Worm (Caenorhabditis elegans) whole organism, L1 larva: ENCODE data around the gene T22C8.6.

ENCODE experiments used
- C34B4.2 ChIP-seq: sonication (generic microtip); optimal IDR thresholded peaks from 2 replicates; lab custom pipeline; 2017; ENCODE audit warnings: mild to moderate bottlenecking, missing genetic modification characterization, missing compliant biosample characterization
- F16B12.6 ChIP-seq: fragments of 150-350 bp; optimal IDR thresholded peaks from 2 replicates; lab custom pipeline; 2014; ENCODE audit warnings: missing biosample characterization, missing genetic modification characterization
- ama-1 ChIP-seq: fragments of 150-350 bp; optimal IDR thresholded peaks from 2 replicates; lab custom pipeline; 2014
- blmp-1 ChIP-seq: fragments of 150-350 bp; optimal IDR thresholded peaks from 2 replicates; lab custom pipeline; 2014; ENCODE audit warnings: missing biosample characterization, missing genetic modification characterization
- ceh-8 ChIP-seq: fragments of 200-800 bp; sonication (Bioruptor generic); optimal IDR thresholded peaks from 2 replicates; lab custom pipeline; 2018; ENCODE audit warnings: mild to moderate bottlenecking, missing genetic modification characterization, moderate library complexity, missing compliant biosample characterization
- ceh-90 ChIP-seq: sonication (generic microtip); optimal IDR thresholded peaks from 2 replicates; lab custom pipeline; 2016; ENCODE audit warnings: missing genetic modification characterization, missing compliant biosample characterization
- dpl-1 ChIP-seq, 3 experiments: fragments of 150-350 bp in 2 of 3; sonication (generic microtip) in 1 of 3; optimal IDR thresholded peaks; 2 replicates each; lab custom pipeline; 2014 to 2017; ENCODE audit warnings: missing biosample characterization in 3 of 3, missing genetic modification characterization in 3 of 3, missing genetic modification reagents in 3 of 3
- dsc-1 ChIP-seq: sonication (generic microtip); optimal IDR thresholded peaks from 2 replicates; lab custom pipeline; 2016; ENCODE audit warnings: mild to moderate bottlenecking, missing genetic modification characterization, missing compliant biosample characterization
- efl-1 ChIP-seq, 4 experiments: fragments of 150-350 bp; optimal IDR thresholded peaks in 3 of 4; peaks in 1 of 4; 1 replicate in 1 of 4; 2 replicates in 3 of 4; lab custom pipeline; 2014; ENCODE audit warnings: missing biosample characterization in 2 of 4, missing genetic modification characterization in 2 of 4, missing genetic modification reagents in 2 of 4
- egl-27 ChIP-seq, 2 experiments: fragments of 150-350 bp in 1 of 2; sonication (generic microtip); optimal IDR thresholded peaks; 3 replicates each; lab custom pipeline; 2017 to 2018; ENCODE audit warnings: missing biosample characterization in 2 of 2, missing genetic modification characterization in 2 of 2, missing genetic modification reagents in 2 of 2
- elt-3 ChIP-seq, 6 experiments: fragments of 150-350 bp in 1 of 6; sonication (generic microtip); optimal IDR thresholded peaks; 2 replicates each; lab custom pipeline; 2017 to 2018; ENCODE audit warnings: missing biosample characterization in 6 of 6, missing genetic modification characterization in 6 of 6, inconsistent platforms in 1 of 6
- fkh-10 ChIP-seq: sonication (generic microtip); optimal IDR thresholded peaks from 2 replicates; lab custom pipeline; 2017; ENCODE audit warnings: missing biosample characterization, missing genetic modification reagents, missing genetic modification characterization
- fkh-4 ChIP-seq: sonication (generic microtip); optimal IDR thresholded peaks from 2 replicates; lab custom pipeline; 2016; ENCODE audit warnings: missing compliant biosample characterization, missing genetic modification characterization, borderline replicate concordance
- fkh-8 ChIP-seq: sonication (generic microtip); optimal IDR thresholded peaks from 2 replicates; lab custom pipeline; 2016; ENCODE audit warnings: mild to moderate bottlenecking, missing genetic modification characterization, missing compliant biosample characterization
- fos-1 ChIP-seq: fragments of 150-350 bp; optimal IDR thresholded peaks from 2 replicates; lab custom pipeline; 2014; ENCODE audit warnings: missing biosample characterization, missing genetic modification characterization
- grh-1 ChIP-seq: fragments of 200-800 bp; sonication (Bioruptor generic); IDR thresholded peaks from 2 replicates; pipeline ENCODE4 v1.3.6; 2022; ENCODE audit warnings: missing genetic modification reagents, missing genetic modification characterization, missing compliant biosample characterization
- hlh-4 ChIP-seq: sonication (generic microtip); optimal IDR thresholded peaks from 2 replicates; lab custom pipeline; 2016; ENCODE audit warnings: mild to moderate bottlenecking, missing genetic modification characterization, missing compliant biosample characterization
- irx-1 ChIP-seq: sonication (generic microtip); optimal IDR thresholded peaks from 2 replicates; lab custom pipeline; 2016; ENCODE audit warnings: missing genetic modification characterization, missing compliant biosample characterization
- isw-1 ChIP-seq: fragments of 200-800 bp; sonication (Bioruptor generic); IDR thresholded peaks from 2 replicates; pipeline ENCODE4 v1.3.6; 2022; ENCODE audit warnings: missing genetic modification characterization, missing compliant biosample characterization
- lin-15B ChIP-seq: fragments of 150-350 bp; sonication (generic microtip); optimal IDR thresholded peaks from 3 replicates; lab custom pipeline; 2014; ENCODE audit warnings: missing biosample characterization, missing genetic modification characterization
- lin-35 ChIP-seq, 2 experiments: fragments of 150-350 bp; optimal IDR thresholded peaks; 2 replicates each; lab custom pipeline; 2014; ENCODE audit warnings: missing biosample characterization in 2 of 2, missing genetic modification characterization in 2 of 2, missing genetic modification reagents in 2 of 2
- lsy-2 ChIP-seq, 2 experiments: fragments of 150-350 bp; optimal IDR thresholded peaks; 2 replicates each; lab custom pipeline; 2014; ENCODE audit warnings: missing biosample characterization in 2 of 2, missing genetic modification characterization in 2 of 2
- mdl-1 ChIP-seq, 2 experiments: fragments of 150-350 bp; optimal IDR thresholded peaks; 2 replicates each; lab custom pipeline; 2014 to 2017; ENCODE audit warnings: missing biosample characterization in 2 of 2, missing genetic modification characterization in 2 of 2, inconsistent platforms in 1 of 2
- nhr-19 ChIP-seq: fragments of 200-800 bp; sonication (Bioruptor generic); conservative IDR thresholded peaks from 2 replicates; pipeline ENCODE4 v1.3.6; 2022; ENCODE audit warnings: missing genetic modification characterization, missing compliant biosample characterization
- nhr-20 ChIP-seq: sonication (generic microtip); optimal IDR thresholded peaks from 2 replicates; lab custom pipeline; 2016; ENCODE audit warnings: mild to moderate bottlenecking, missing genetic modification characterization, missing compliant biosample characterization
- nhr-237 ChIP-seq: fragments of 150-350 bp; optimal IDR thresholded peaks from 2 replicates; lab custom pipeline; 2014; ENCODE audit warnings: missing biosample characterization, missing genetic modification characterization
- nhr-47 ChIP-seq: sonication (generic microtip); optimal IDR thresholded peaks from 2 replicates; lab custom pipeline; 2016; ENCODE audit warnings: mild to moderate bottlenecking, missing genetic modification characterization, moderate library complexity, missing compliant biosample characterization
- nhr-71 ChIP-seq: sonication (generic microtip); optimal IDR thresholded peaks from 2 replicates; lab custom pipeline; 2016; ENCODE audit warnings: mild to moderate bottlenecking, missing genetic modification characterization, moderate library complexity, missing compliant biosample characterization
- nhr-85 ChIP-seq: sonication (generic microtip); peaks from one replicate; lab custom pipeline; 2016; ENCODE audit warnings: missing genetic modification characterization, inconsistent platforms, missing compliant biosample characterization
- nhr-90 ChIP-seq: sonication (generic microtip); optimal IDR thresholded peaks from 2 replicates; lab custom pipeline; 2016; ENCODE audit warnings: mild to moderate bottlenecking, missing genetic modification characterization, missing compliant biosample characterization; ENCODE audit not compliant: poor library complexity
- pag-3 ChIP-seq: sonication (generic microtip); optimal IDR thresholded peaks from 2 replicates; lab custom pipeline; 2017; ENCODE audit warnings: missing genetic modification characterization, mild to moderate bottlenecking, missing compliant biosample characterization, antibody characterized with exemption, borderline replicate concordance; ENCODE audit not compliant: insufficient read depth
- rnt-1 ChIP-seq: sonication (generic microtip); optimal IDR thresholded peaks from 2 replicates; lab custom pipeline; 2016; ENCODE audit warnings: mild to moderate bottlenecking, missing genetic modification characterization, moderate library complexity, missing compliant biosample characterization
- snu-23 ChIP-seq: sonication (generic microtip); optimal IDR thresholded peaks from 2 replicates; lab custom pipeline; 2016; ENCODE audit warnings: missing genetic modification characterization, missing compliant biosample characterization
- sptf-1 ChIP-seq: fragments of 150-350 bp; optimal IDR thresholded peaks from 2 replicates; lab custom pipeline; 2014; ENCODE audit warnings: missing biosample characterization, missing genetic modification characterization
- swsn-7 ChIP-seq: sonication (generic microtip); optimal IDR thresholded peaks from 2 replicates; lab custom pipeline; 2016; ENCODE audit warnings: missing genetic modification characterization, missing compliant biosample characterization
- unc-62 ChIP-seq: fragments of 150-350 bp; optimal IDR thresholded peaks from 2 replicates; lab custom pipeline; 2014; ENCODE audit warnings: missing biosample characterization, missing genetic modification reagents, missing genetic modification characterization
- unc-98 ChIP-seq: fragments of 200-800 bp; sonication (Bioruptor generic); IDR thresholded peaks from 2 replicates; pipeline ENCODE4 v1.3.6; 2022; ENCODE audit warnings: missing genetic modification characterization, missing compliant biosample characterization
- vab-15 ChIP-seq: sonication (generic microtip); optimal IDR thresholded peaks from 2 replicates; lab custom pipeline; 2017; ENCODE audit warnings: missing genotype, mild to moderate bottlenecking, missing genetic modification characterization, missing compliant biosample characterization
- xbp-1 ChIP-seq: sonication (generic microtip); optimal IDR thresholded peaks from 2 replicates; lab custom pipeline; 2016; ENCODE audit warnings: missing genetic modification characterization, missing compliant biosample characterization
- ztf-11 ChIP-seq, 2 experiments: sonication (generic microtip); optimal IDR thresholded peaks; 2 replicates each; lab custom pipeline; 2016 to 2017; ENCODE audit warnings: missing genetic modification characterization in 2 of 2, missing biosample characterization in 1 of 2, missing compliant biosample characterization in 1 of 2
- ztf-4 ChIP-seq: fragments of 150-350 bp; optimal IDR thresholded peaks from 2 replicates; lab custom pipeline; 2014; ENCODE audit warnings: missing biosample characterization, missing genetic modification characterization

The T22C8.6 gene

ce11 chrII:8607662-8608061 is 22.4 kb downstream of the T22C8.6 start, which contains the start of gene F28C6.10:
Gene F28C6.10 (plus strand): TSS chrII:8607962.
- TF ChIP-seq fkh-10 (GFP tag; lab: Kevin White, UChicago), result no peak
- no peak for TF ChIP-seq snu-23
- no peak for TF ChIP-seq ceh-90
- no peak for TF ChIP-seq unc-98
- TF ChIP-seq fkh-4 (tag; lab: Kevin White, UChicago), result no peak
- no peak for TF ChIP-seq fos-1 (tag; lab: Kevin White, UChicago)
- TF ChIP-seq ceh-8 (GFP tag; lab: Kevin White, UChicago), result no peak
- no peak for TF ChIP-seq xbp-1
- no peak for TF ChIP-seq lin-35 (GFP tag; optimal IDR thresholded peaks at IDR 0.05; lab: Kevin White, UChicago)
- TF ChIP-seq mdl-1 (tag; optimal IDR thresholded peaks at IDR 0.05; lab: Kevin White, UChicago), result no peak
- TF ChIP-seq vab-15 (tag; lab: Kevin White, UChicago), result no peak
- no peak for TF ChIP-seq ztf-11 (tag; optimal IDR thresholded peaks at IDR 0.05; lab: Kevin White, UChicago)

ce11 chrII:8606549-8606948 is 23.5 kb downstream of the T22C8.6 start, which contains the start of gene F28C6.8:
Gene F28C6.8 (plus strand): TSS chrII:8606849.
- TF ChIP-seq nhr-47, result no peak
- no peak for TF ChIP-seq nhr-90
- no peak for TF ChIP-seq pag-3
- TF ChIP-seq lsy-2 (tag; optimal IDR thresholded peaks at IDR 0.05; lab: Kevin White, UChicago), result no peak
- no peak for TF ChIP-seq isw-1 (GFP tag; lab: Robert Waterston, UW)
- TF ChIP-seq nhr-237 (tag; lab: Kevin White, UChicago), result no peak
- TF ChIP-seq unc-62, result no peak

ce11 chrII:8603567-8604359 is 26.3 kb downstream of the T22C8.6 start, which contains the start of gene suf-1:
Gene suf-1 (plus strand): TSS chrII:8603846.
- TF ChIP-seq lin-15B (tag; lab: Kevin White, UChicago), result no peak
- TF ChIP-seq nhr-47, result peak; percentile 39
- TF ChIP-seq fkh-10 (GFP tag; lab: Kevin White, UChicago), result no peak
- peak in 1 of 6 experiments; percentile 2 for TF ChIP-seq elt-3 (tag; optimal IDR thresholded peaks at IDR 0.05; lab: Kevin White, UChicago)
- peak; percentile 78 for TF ChIP-seq ama-1 (lab: Kevin White, UChicago)
- TF ChIP-seq snu-23, result peak; percentile 42
- peak; percentile 36 for TF ChIP-seq swsn-7 (tag; lab: Kevin White, UChicago)
- peak; percentile 35 for TF ChIP-seq blmp-1 (tag; lab: Kevin White, UChicago)
- TF ChIP-seq nhr-71, result peak; percentile 45
- TF ChIP-seq ztf-4 (tag; lab: Kevin White, UChicago), result no peak
- peak; percentile 50 to 51 for TF ChIP-seq efl-1 (optimal IDR thresholded peaks at IDR 0.05; lab: Kevin White, UChicago)
- TF ChIP-seq efl-1 (GFP tag; optimal IDR thresholded peaks at IDR 0.05 in 1 of 2; lab: Kevin White, UChicago), result peak; percentile 42 to 92
- TF ChIP-seq hlh-4 (tag; lab: Kevin White, UChicago), result no peak
- TF ChIP-seq nhr-19, result 0 out of 2 replicates have a peak, but pooled peaks have one; percentile 18
- no peak for TF ChIP-seq ceh-8 (GFP tag; lab: Kevin White, UChicago)
- TF ChIP-seq sptf-1 (tag; lab: Kevin White, UChicago), result no peak
- 0 out of 2 replicates have a peak, but pooled peaks have one; percentile 25 for TF ChIP-seq grh-1 (GFP tag; lab: Robert Waterston, UW)
- TF ChIP-seq F16B12.6, result peak; percentile 78
- TF ChIP-seq nhr-20 (tag; lab: Kevin White, UChicago), result peak; percentile 30
- peak; percentile 1 to 47 for TF ChIP-seq lin-35 (GFP tag; optimal IDR thresholded peaks at IDR 0.05; lab: Kevin White, UChicago)
- peak; percentile 0 for TF ChIP-seq fos-1 (tag; lab: Kevin White, UChicago)
- TF ChIP-seq irx-1 (tag; lab: Kevin White, UChicago), result no peak
- TF ChIP-seq nhr-85, result no peak
- TF ChIP-seq C34B4.2 (tag; lab: Kevin White, UChicago), result no peak
- peak; percentile 14 for TF ChIP-seq dsc-1 (tag; lab: Kevin White, UChicago)
- TF ChIP-seq rnt-1 (tag; lab: Kevin White, UChicago), result peak; percentile 46
- peak; percentile 42 for TF ChIP-seq nhr-90
- TF ChIP-seq fkh-8, result no peak
- TF ChIP-seq dpl-1 (GFP tag; optimal IDR thresholded peaks at IDR 0.05; lab: Kevin White, UChicago), result peak in 2 of 3 experiments; percentile 22 to 44
- no peak for TF ChIP-seq egl-27 (tag; optimal IDR thresholded peaks at IDR 0.05; lab: Kevin White, UChicago)
- peak; percentile 43 to 85 for TF ChIP-seq lsy-2 (tag; optimal IDR thresholded peaks at IDR 0.05; lab: Kevin White, UChicago)
